Worm (Caenorhabditis elegans) whole organism, L4/young adult: ENCODE results near the gene hmp-1.

Source experiments
- W03F9.2 ChIP-seq: fragments of 150-350 bp; optimal IDR thresholded peaks from 2 replicates; lab custom pipeline; 2014; ENCODE audit warnings: missing biosample characterization, missing genetic modification characterization
- him-1 ChIP-seq: sonication (generic microtip); optimal IDR thresholded peaks from 2 replicates; lab custom pipeline; 2016; ENCODE audit warnings: missing genotype, missing genetic modification reagents, missing genetic modification characterization, missing compliant biosample characterization

- TF ChIP-seq W03F9.2 (no peak), him-1 (tag; lab: Kevin White, UChicago) (no peak)
These were observed 55.6 kb downstream of the hmp-1 start for ce11 chrV:11901260-11901659.
